Worm (Caenorhabditis elegans): Measurements from ENCODE around the gene C16C8.21.

ce11 chrII:3437393-3437792, 10.6 kb upstream of the C16C8.21 start:
- TF ChIP-seq nhr-6 (tag; optimal IDR thresholded peaks at IDR 0.05), result no peak
- no peak for TF ChIP-seq unc-39 (tag; optimal IDR thresholded peaks at IDR 0.05)
- no peak for TF ChIP-seq elt-3 (tag; optimal IDR thresholded peaks at IDR 0.05)
- no peak for TF ChIP-seq mdl-1 (tag; optimal IDR thresholded peaks at IDR 0.05)
- no peak for TF ChIP-seq snpc-4 (tag; optimal IDR thresholded peaks at IDR 0.05)
- TF ChIP-seq ztf-11 (tag; optimal IDR thresholded peaks at IDR 0.05), result no peak
- TF ChIP-seq lsy-2 (tag; optimal IDR thresholded peaks at IDR 0.05), result no peak
- no peak for TF ChIP-seq blmp-1 (tag; optimal IDR thresholded peaks at IDR 0.05; ENCODE audit: insufficient read depth)
